Worm (Caenorhabditis elegans) whole organism, midembryonic: ENCODE measurements around the gene F28C6.10.

Source experiments
- T22C8.4 ChIP-seq: fragments of 200-800 bp; sonication (Bioruptor generic); IDR thresholded peaks from 2 replicates; pipeline ENCODE4 v1.3.6; 2022; ENCODE audit warnings: missing genetic modification characterization, missing compliant biosample characterization
- klf-2 ChIP-seq: fragments of 200-800 bp; sonication (Bioruptor generic); conservative IDR thresholded peaks from 2 replicates; pipeline ENCODE4 v1.3.6; 2022; ENCODE audit warnings: missing genetic modification reagents, missing genetic modification characterization, missing compliant biosample characterization
- tab-1 ChIP-seq: fragments of 200-800 bp; sonication (Bioruptor generic); IDR thresholded peaks from 2 replicates; pipeline ENCODE4 v1.3.6; 2022; ENCODE audit warnings: missing genetic modification characterization, missing compliant biosample characterization
- ztf-29 ChIP-seq: fragments of 200-800 bp; sonication (Bioruptor generic); IDR thresholded peaks from 2 replicates; pipeline ENCODE4 v1.3.6; 2022; ENCODE audit warnings: missing genetic modification reagents, missing genetic modification characterization, missing compliant biosample characterization

DNA sequence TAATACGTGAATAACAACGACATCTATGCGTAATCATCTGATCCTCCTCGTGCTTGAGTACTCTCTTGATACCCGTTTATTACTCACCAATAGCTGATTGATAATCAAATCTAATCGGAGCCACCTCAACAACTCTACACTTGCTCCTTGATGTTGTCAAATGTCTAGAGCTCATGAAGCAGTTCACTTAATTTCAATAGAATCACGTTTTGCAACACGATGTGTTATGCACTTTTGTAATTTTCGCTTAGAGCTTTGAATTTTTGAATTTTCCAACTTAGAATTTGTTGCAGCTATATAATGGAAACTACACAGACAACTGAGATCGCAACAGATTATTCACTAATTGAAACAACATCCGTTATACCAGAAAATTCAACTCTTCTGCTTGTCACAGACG, 4.7 kb downstream of the F28C6.10 start, which contains the start of gene T22C8.1:
- no peak for TF ChIP-seq klf-2 (GFP tag; lab: Robert Waterston, UW)
- TF ChIP-seq tab-1 (GFP tag; lab: Robert Waterston, UW) = no peak
- no peak for TF ChIP-seq ztf-29 (GFP tag; lab: Robert Waterston, UW)
- TF ChIP-seq T22C8.4 = no peak
